Fruit fly (Drosophila melanogaster) Kc167 (cell line): ENCODE results near the gene Gba1b.

Experiments used
- Myc ChIP-seq: fragments of >200 bp; optimal IDR thresholded peaks from 2 replicates; lab custom pipeline; 2017; ENCODE audit warnings: missing external identifiers
- Sin3A ChIP-seq: fragments of >200 bp; optimal IDR thresholded peaks from 2 replicates; lab custom pipeline; 2018; ENCODE audit warnings: missing external identifiers
- h ChIP-seq: fragments of >200 bp; optimal IDR thresholded peaks from 3 replicates; lab custom pipeline; 2018; ENCODE audit warnings: missing external identifiers
- insv ChIP-seq: fragments of >200 bp; optimal IDR thresholded peaks from 3 replicates; lab custom pipeline; 2018; ENCODE audit warnings: missing external identifiers

- TF ChIP-seq Myc (lab: Kevin White, UChicago) (no peak), Sin3A (lab: Kevin White, UChicago) (no peak), h (lab: Kevin White, UChicago) (no peak), insv (lab: Kevin White, UChicago) (no peak)
Measured at dm6 chr3R:23679911-23680336, 24.7 kb upstream of the Gba1b start, which contains the start of gene eIF3d1.
